Fruit fly (Drosophila melanogaster): ENCODE data around the gene LKRSDH.

DNA sequence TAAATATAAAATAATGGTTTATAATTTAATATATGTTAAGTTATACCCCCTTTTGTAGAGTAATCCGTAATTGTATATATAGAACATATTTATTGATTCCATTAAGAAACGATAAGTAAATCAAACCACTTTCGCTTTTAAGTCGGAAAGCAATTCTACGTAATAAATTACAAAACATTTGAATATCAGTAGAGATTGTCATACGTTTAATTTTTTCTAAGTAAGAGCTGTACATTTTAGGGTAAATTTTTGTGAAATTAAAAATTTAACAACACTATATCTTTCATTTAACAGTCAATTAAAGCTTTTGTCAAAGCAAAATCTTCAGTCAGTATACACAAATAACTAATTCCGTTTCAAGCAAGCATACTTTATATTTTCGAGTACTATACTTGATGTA is 41.9 kb downstream of the LKRSDH start, which contains the start of gene CG46025:
- TF ChIP-seq slbo (GFP tag; IDR thresholded peaks at IDR 0.05) (no peak), odd (GFP tag; optimal IDR thresholded peaks at IDR 0.05) (no peak), sisA (GFP tag; IDR thresholded peaks at IDR 0.05) (no peak), CG16813 (GFP tag; IDR thresholded peaks at IDR 0.05; ENCODE audit: partially characterized antibody) (no peak), pum (GFP tag; optimal IDR thresholded peaks at IDR 0.05) (no peak)
